Worm (Caenorhabditis elegans) whole organism, midembryonic: Measurements from ENCODE around the gene acox-3.

Experiments
- T22C8.4 ChIP-seq: fragments of 200-800 bp; sonication (Bioruptor generic); IDR thresholded peaks from 2 replicates; pipeline ENCODE4 v1.3.6; 2022; ENCODE audit warnings: missing genetic modification characterization, missing compliant biosample characterization
- cog-1 ChIP-seq: sonication (generic microtip); optimal IDR thresholded peaks from 2 replicates; lab custom pipeline; 2016; ENCODE audit warnings: missing genetic modification characterization, missing compliant biosample characterization
- flt-1 ChIP-seq: fragments of 200-800 bp; sonication (Bioruptor generic); IDR thresholded peaks from 2 replicates; pipeline ENCODE4 v1.3.6; 2022; ENCODE audit warnings: missing genetic modification characterization, missing compliant biosample characterization
- klf-2 ChIP-seq: fragments of 200-800 bp; sonication (Bioruptor generic); conservative IDR thresholded peaks from 2 replicates; pipeline ENCODE4 v1.3.6; 2022; ENCODE audit warnings: missing genetic modification reagents, missing genetic modification characterization, missing compliant biosample characterization
- med-1 ChIP-seq: sonication (generic microtip); optimal IDR thresholded peaks from 2 replicates; lab custom pipeline; 2017; ENCODE audit warnings: missing genetic modification characterization, mild to moderate bottlenecking, missing compliant biosample characterization, antibody characterized with exemption, missing genetic modification reagents; ENCODE audit not compliant: insufficient read depth
- ref-1 ChIP-seq: fragments of 200-800 bp; sonication (Bioruptor generic); conservative IDR thresholded peaks from 2 replicates; pipeline ENCODE4 v1.3.6; 2022; ENCODE audit warnings: missing genetic modification reagents, missing genetic modification characterization, missing compliant biosample characterization
- tab-1 ChIP-seq: fragments of 200-800 bp; sonication (Bioruptor generic); IDR thresholded peaks from 2 replicates; pipeline ENCODE4 v1.3.6; 2022; ENCODE audit warnings: missing genetic modification characterization, missing compliant biosample characterization
- ztf-23 ChIP-seq: fragments of 200-800 bp; sonication (Bioruptor generic); IDR thresholded peaks from 2 replicates; pipeline ENCODE4 v1.3.6; 2022; ENCODE audit warnings: missing genetic modification reagents, missing genetic modification characterization, missing compliant biosample characterization
- ztf-29 ChIP-seq: fragments of 200-800 bp; sonication (Bioruptor generic); IDR thresholded peaks from 2 replicates; pipeline ENCODE4 v1.3.6; 2022; ENCODE audit warnings: missing genetic modification reagents, missing genetic modification characterization, missing compliant biosample characterization

Gene acox-3

ce11 chrIV:6248486-6248885 lies at the start of gene acox-3:
TSS of gene acox-3 (minus strand) at chrIV:6248492.
- TF ChIP-seq ztf-29 (GFP tag; lab: Robert Waterston, UW) (no peak), ztf-23 (GFP tag; lab: Robert Waterston, UW) (no peak), med-1 (GFP tag; lab: Kevin White, UChicago) (no peak), flt-1 (no peak), T22C8.4 (GFP tag; lab: Robert Waterston, UW) (no peak), tab-1 (GFP tag; lab: Robert Waterston, UW) (no peak), cog-1 (no peak), klf-2 (GFP tag; lab: Robert Waterston, UW) (no peak), ref-1 (GFP tag; lab: Robert Waterston, UW) (no peak)

- TF ChIP-seq T22C8.4 (GFP tag; lab: Robert Waterston, UW), result no peak
- TF ChIP-seq flt-1, result peak; percentile 75; the same call in 1 of the 2 replicates
Measured at ce11 chrIV:6294081-6294480, 45.8 kb upstream of the acox-3 start, which contains the start of gene hil-2. TSS of gene hil-2 (plus strand) at chrIV:6294240.

ce11 chrIV:6290741-6291140 lies 42.4 kb upstream of the acox-3 start, which contains the start of gene srv-24:
TSS of gene srv-24 (minus strand) at chrIV:6290841.
- TF ChIP-seq ztf-29 (GFP tag; lab: Robert Waterston, UW) (no peak), T22C8.4 (GFP tag; lab: Robert Waterston, UW) (no peak), ref-1 (GFP tag; lab: Robert Waterston, UW) (no peak), ztf-23 (GFP tag; lab: Robert Waterston, UW) (no peak), tab-1 (GFP tag; lab: Robert Waterston, UW) (no peak), flt-1 (no peak), cog-1 (no peak), med-1 (GFP tag; lab: Kevin White, UChicago) (no peak), klf-2 (GFP tag; lab: Robert Waterston, UW) (no peak)

DNA sequence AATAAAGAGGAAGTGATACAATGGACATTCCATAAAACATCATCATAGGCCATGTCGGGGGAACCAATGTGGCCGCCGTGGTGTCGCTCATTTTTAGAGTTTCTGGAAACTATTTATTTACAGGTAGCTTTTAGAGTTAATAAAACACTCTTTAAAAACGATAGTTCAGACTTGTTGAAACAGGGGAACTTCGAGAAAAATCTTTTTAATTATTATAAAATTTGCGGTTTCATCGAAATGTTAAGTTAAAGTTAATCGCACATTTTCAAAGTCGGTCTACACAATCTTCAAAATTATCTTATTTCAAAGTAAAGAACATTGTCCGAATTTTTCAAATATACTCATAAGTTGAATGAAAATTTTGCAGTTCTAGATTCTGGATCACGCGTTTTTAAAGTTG lies 36.0 kb upstream of the acox-3 start, which contains the start of gene ops-1:
Gene ops-1, minus strand, starts transcription at position 101 of the 400 bp plus-strand sequence.
- no peak for TF ChIP-seq tab-1 (GFP tag; lab: Robert Waterston, UW)
- no peak for TF ChIP-seq flt-1
- no peak for TF ChIP-seq ztf-23 (GFP tag; lab: Robert Waterston, UW)
- TF ChIP-seq cog-1, result no peak
- TF ChIP-seq T22C8.4 (GFP tag; lab: Robert Waterston, UW), result no peak
- no peak for TF ChIP-seq klf-2 (GFP tag; lab: Robert Waterston, UW)
- TF ChIP-seq ztf-29 (GFP tag; lab: Robert Waterston, UW), result no peak
- no peak for TF ChIP-seq ref-1 (GFP tag; lab: Robert Waterston, UW)
- no peak for TF ChIP-seq med-1 (GFP tag; lab: Kevin White, UChicago)

ce11 chrIV:6282143-6282542 lies 33.9 kb upstream of the acox-3 start, which contains the start of gene srv-32:
TSS of gene srv-32 (minus strand) at chrIV:6282243.
- TF ChIP-seq ref-1 (GFP tag; lab: Robert Waterston, UW), result no peak
- no peak for TF ChIP-seq klf-2 (GFP tag; lab: Robert Waterston, UW)
- no peak for TF ChIP-seq ztf-23 (GFP tag; lab: Robert Waterston, UW)
- no peak for TF ChIP-seq med-1 (GFP tag; lab: Kevin White, UChicago)
- TF ChIP-seq tab-1 (GFP tag; lab: Robert Waterston, UW), result no peak
- TF ChIP-seq flt-1, result no peak
- TF ChIP-seq T22C8.4 (GFP tag; lab: Robert Waterston, UW), result no peak
- TF ChIP-seq ztf-29 (GFP tag; lab: Robert Waterston, UW), result no peak
- TF ChIP-seq cog-1, result no peak

DNA sequence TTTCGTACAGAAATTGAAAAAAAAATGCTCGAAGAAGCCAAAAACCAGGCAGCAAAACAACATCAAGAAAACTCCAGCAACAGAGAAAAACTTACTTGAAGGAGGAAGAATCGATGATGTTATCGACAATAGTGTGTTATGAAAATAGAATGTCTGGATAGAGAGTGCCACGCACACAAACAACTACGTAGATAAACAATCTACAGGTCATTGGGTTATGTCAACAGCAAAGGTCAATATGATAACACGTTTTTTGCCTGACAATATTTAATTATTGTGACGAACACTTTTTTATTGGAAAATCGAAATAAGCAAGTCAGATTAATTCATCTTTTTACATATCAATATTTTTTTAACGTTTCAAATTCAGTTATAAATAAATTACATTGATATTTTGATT lies 31.1 kb upstream of the acox-3 start, which contains the start of gene sams-5:
Gene sams-5, minus strand, starts transcription at position 131 of the 400 bp plus-strand sequence.
- TF ChIP-seq tab-1 (GFP tag; lab: Robert Waterston, UW) (no peak), T22C8.4 (GFP tag; lab: Robert Waterston, UW) (no peak), ref-1 (GFP tag; lab: Robert Waterston, UW) (no peak), ztf-23 (GFP tag; lab: Robert Waterston, UW) (no peak), ztf-29 (GFP tag; lab: Robert Waterston, UW) (no peak), klf-2 (GFP tag; lab: Robert Waterston, UW) (no peak), med-1 (GFP tag; lab: Kevin White, UChicago) (no peak), flt-1 (no peak), cog-1 (no peak)

- TF ChIP-seq flt-1 (no peak), klf-2 (GFP tag; lab: Robert Waterston, UW) (no peak), tab-1 (GFP tag; lab: Robert Waterston, UW) (no peak), ztf-29 (GFP tag; lab: Robert Waterston, UW) (no peak), ref-1 (GFP tag; lab: Robert Waterston, UW) (no peak)
Measured at ce11 chrIV:6275671-6276209, 27.4 kb upstream of the acox-3 start, which contains the start of the genes aat-4 and T13A10.1. TSS of gene aat-4 (minus strand) at chrIV:6275721. TSS of gene T13A10.1 (plus strand) at chrIV:6276081.

DNA sequence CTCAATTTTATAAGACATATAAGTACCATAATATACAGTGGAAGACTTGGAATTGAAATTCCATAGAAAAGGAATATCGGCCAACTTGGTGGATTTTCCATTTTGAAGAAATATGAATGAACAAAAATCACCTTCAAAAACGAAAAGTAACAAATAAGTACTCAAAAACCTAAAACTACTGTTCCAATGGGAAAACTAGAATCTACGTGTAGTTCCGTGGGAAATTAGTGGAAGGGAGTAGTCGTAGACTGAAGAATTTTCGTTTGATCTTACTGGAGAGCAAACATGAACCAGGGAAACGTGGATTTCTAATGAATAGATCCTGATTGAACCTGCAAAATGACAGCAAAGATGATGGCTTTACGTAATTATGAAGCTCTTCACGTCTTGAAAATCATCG lies 23.6 kb upstream of the acox-3 start, which contains the start of gene srv-31:
Gene srv-31, minus strand, starts transcription at position 101 of the 400 bp plus-strand sequence.
- TF ChIP-seq ztf-29 (GFP tag; lab: Robert Waterston, UW) (no peak), ztf-23 (GFP tag; lab: Robert Waterston, UW) (no peak), ref-1 (GFP tag; lab: Robert Waterston, UW) (no peak), med-1 (GFP tag; lab: Kevin White, UChicago) (no peak), T22C8.4 (GFP tag; lab: Robert Waterston, UW) (no peak), cog-1 (no peak), klf-2 (GFP tag; lab: Robert Waterston, UW) (no peak)

DNA sequence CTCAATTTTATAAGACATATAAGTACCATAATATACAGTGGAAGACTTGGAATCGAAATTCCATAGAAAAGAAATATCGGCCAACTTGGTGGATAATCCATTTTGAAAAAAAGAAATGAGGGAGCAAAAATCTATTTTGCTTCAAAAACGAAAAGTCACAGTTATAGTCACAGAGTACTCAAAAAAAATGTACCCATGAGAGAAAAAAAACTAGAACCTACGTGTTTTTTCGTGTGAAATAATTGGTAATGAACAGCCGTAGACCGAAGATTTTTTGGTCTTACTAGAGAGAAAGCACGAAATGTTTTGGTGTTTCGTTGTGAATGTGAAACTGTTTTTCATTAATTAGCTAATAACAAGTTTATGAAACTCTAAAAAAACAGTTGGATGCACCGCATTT lies 21.1 kb upstream of the acox-3 start, which contains the start of gene srv-30:
Gene srv-30, minus strand, starts transcription at position 101 of the 400 bp plus-strand sequence.
- TF ChIP-seq T22C8.4 (GFP tag; lab: Robert Waterston, UW) (no peak), flt-1 (no peak), ztf-23 (GFP tag; lab: Robert Waterston, UW) (no peak), ztf-29 (GFP tag; lab: Robert Waterston, UW) (no peak)
